Worm (Caenorhabditis elegans): ENCODE measurements around the gene glrx-22.

Gene glrx-22

ce11 chrIV:8229523-8229922 is 28.5 kb upstream of the glrx-22 start (continued):
- TF ChIP-seq C17E4.6 (GFP tag; IDR thresholded peaks at IDR 0.05) (no peak), madf-8 (GFP tag; conservative IDR thresholded peaks at IDR 0.05) (no peak), lin-35 (GFP tag; optimal IDR thresholded peaks at IDR 0.05) (no peak), egrh-3 (GFP tag; IDR thresholded peaks at IDR 0.05) (no peak), unc-130 (GFP tag; optimal IDR thresholded peaks at IDR 0.05) (no peak), attf-5 (GFP tag; optimal IDR thresholded peaks at IDR 0.05) (peak; percentile 45), F33H1.4 (GFP tag; IDR thresholded peaks at IDR 0.05) (no peak), lin-54 (GFP tag; optimal IDR thresholded peaks at IDR 0.05) (peak; percentile 17), ztf-22 (GFP tag; optimal IDR thresholded peaks at IDR 0.05) (peak; percentile 30), pbrm-1 (GFP tag; IDR thresholded peaks at IDR 0.05) (no peak), ets-4 (GFP tag; optimal IDR thresholded peaks at IDR 0.05) (peak; percentile 50), sdz-38 (tag; optimal IDR thresholded peaks at IDR 0.05) (no peak), mes-4 (tag; optimal IDR thresholded peaks at IDR 0.05) (no peak), F52B5.7 (tag; optimal IDR thresholded peaks at IDR 0.05) (no peak), snpc-1.1 (tag; optimal IDR thresholded peaks at IDR 0.05; ENCODE audit: insufficient read depth) (no peak), athp-1 (tag; optimal IDR thresholded peaks at IDR 0.05) (no peak), hrde-1 (tag; optimal IDR thresholded peaks at IDR 0.05; ENCODE audit: borderline replicate concordance) (no peak), lin-40 (tag; optimal IDR thresholded peaks at IDR 0.05) (peak; percentile 40), ztf-6 (GFP tag; IDR thresholded peaks at IDR 0.05) (no peak), lir-1 (GFP tag; conservative IDR thresholded peaks at IDR 0.05) (no peak), Y95B8A.8 (GFP tag; IDR thresholded peaks at IDR 0.05) (no peak), gei-17 (GFP tag; optimal IDR thresholded peaks at IDR 0.05) (no peak), B0336.3 (GFP tag; IDR thresholded peaks at IDR 0.05) (peak; percentile 66), ceh-27 (GFP tag; optimal IDR thresholded peaks at IDR 0.05) (no peak), ztf-28 (GFP tag; IDR thresholded peaks at IDR 0.05) (no peak), aptf-2 (GFP tag; conservative IDR thresholded peaks at IDR 0.05) (no peak), ZK185.1 (tag; optimal IDR thresholded peaks at IDR 0.05; ENCODE audit: poor library complexity, severe bottlenecking) (no peak), madf-10 (tag; optimal IDR thresholded peaks at IDR 0.05) (peak; percentile 15), F49E8.2 (tag; optimal IDR thresholded peaks at IDR 0.05; ENCODE audit: insufficient read depth) (no peak), sea-2 (GFP tag; IDR thresholded peaks at IDR 0.05) (no peak), K11D2.4 (GFP tag; IDR thresholded peaks at IDR 0.05) (no peak), aptf-3 (GFP tag; IDR thresholded peaks at IDR 0.05) (no peak), snpc-1.3 (tag; optimal IDR thresholded peaks at IDR 0.05; ENCODE audit: insufficient read depth) (no peak), ceh-100 (GFP tag; IDR thresholded peaks at IDR 0.05) (no peak), ztf-25 (GFP tag; IDR thresholded peaks at IDR 0.05) (no peak), dox-1 (GFP tag; IDR thresholded peaks at IDR 0.05) (peak; percentile 60), fkh-3 (tag; optimal IDR thresholded peaks at IDR 0.05) (no peak), let-526 (GFP tag; IDR thresholded peaks at IDR 0.05) (no peak), tbp1 (GFP tag; optimal IDR thresholded peaks at IDR 0.05) (peak; percentile 9), ekl-4 (GFP tag; IDR thresholded peaks at IDR 0.05) (no peak), rec-8 (tag; optimal IDR thresholded peaks at IDR 0.05) (no peak), lin-26 (GFP tag; IDR thresholded peaks at IDR 0.05) (no peak), B0035.1 (tag; optimal IDR thresholded peaks at IDR 0.05) (no peak), lsy-27 (tag; optimal IDR thresholded peaks at IDR 0.05; ENCODE audit: borderline replicate concordance, insufficient read depth) (no peak), hlh-26 (GFP tag; conservative IDR thresholded peaks at IDR 0.05) (no peak), nhr-179 (tag; optimal IDR thresholded peaks at IDR 0.05) (no peak), hlh-12 (tag; optimal IDR thresholded peaks at IDR 0.05) (no peak), efl-1 (GFP tag; optimal IDR thresholded peaks at IDR 0.05) (no peak)

All from whole organism, young adult.